Fruit fly (Drosophila melanogaster) whole organism, embryonic: ENCODE measurements around the gene PolQ.

Experiments used
- Atf-2 ChIP-seq: fragments of 200-800 bp; sonication (Bioruptor generic); optimal IDR thresholded peaks from 2 replicates; lab custom pipeline; 2016; ENCODE audit warnings: missing biosample characterization, missing genetic modification characterization
- CG6791 ChIP-seq: fragments of 200-800 bp; sonication (Bioruptor generic); IDR thresholded peaks from 3 replicates; pipeline ENCODE4 v1.3.6; 2022; ENCODE audit warnings: missing biosample characterization, missing genetic modification characterization; ENCODE audit not compliant: partially characterized antibody
- CrebB ChIP-seq: fragments of 200-800 bp; sonication (Bioruptor generic); optimal IDR thresholded peaks from 3 replicates; lab custom pipeline; 2018; ENCODE audit warnings: missing biosample characterization, mild to moderate bottlenecking, missing genetic modification characterization
- ERR ChIP-seq: fragments of 200-800 bp; sonication (Bioruptor generic); optimal IDR thresholded peaks from 2 replicates; lab custom pipeline; 2016; ENCODE audit warnings: missing biosample characterization, missing genetic modification characterization
- fru ChIP-seq: fragments of >200 bp; optimal IDR thresholded peaks from 2 replicates; lab custom pipeline; 2017
- grau ChIP-seq: fragments of 200-800 bp; optimal IDR thresholded peaks from 3 replicates; lab custom pipeline; 2019; ENCODE audit warnings: missing biosample characterization, mild to moderate bottlenecking, missing genetic modification characterization, moderate library complexity
- h ChIP-seq: fragments of >200 bp; optimal IDR thresholded peaks from 2 replicates; lab custom pipeline; 2017
- oc ChIP-seq: fragments of 200-800 bp; sonication (Bioruptor generic); optimal IDR thresholded peaks from 2 replicates; lab custom pipeline; 2018; ENCODE audit warnings: missing biosample characterization, mild to moderate bottlenecking, missing genetic modification characterization, moderate library complexity
- trh ChIP-seq: fragments of 200-800 bp; sonication (Bioruptor generic); optimal IDR thresholded peaks from 2 replicates; lab custom pipeline; 2016; ENCODE audit warnings: missing biosample characterization, missing genetic modification characterization

dm6 chr3R:12717588-12718535, 5.8 kb upstream of the PolQ start:
- peak; percentile 51 for TF ChIP-seq Atf-2 (GFP tag; lab: Kevin White, UChicago)
- no peak for TF ChIP-seq CG6791 (GFP tag; lab: Robert Waterston, UW)
- TF ChIP-seq CrebB (tag; lab: Kevin White, UChicago) = no peak
- TF ChIP-seq grau (tag; lab: Kevin White, UChicago) = peak; percentile 39
- TF ChIP-seq trh = no peak
- no peak for TF ChIP-seq ERR (GFP tag; lab: Kevin White, UChicago)
- no peak for TF ChIP-seq h (lab: Kevin White, UChicago)
- TF ChIP-seq oc (tag; lab: Kevin White, UChicago) = no peak
- no peak for TF ChIP-seq fru (lab: Kevin White, UChicago)
